Fruit fly (Drosophila melanogaster) Kc167 (cell line): ENCODE measurements around the gene ham.

ENCODE experiments used
- Myc ChIP-seq: fragments of >200 bp; optimal IDR thresholded peaks from 2 replicates; lab custom pipeline; 2017; ENCODE audit warnings: missing external identifiers
- Sin3A ChIP-seq: fragments of >200 bp; optimal IDR thresholded peaks from 2 replicates; lab custom pipeline; 2018; ENCODE audit warnings: missing external identifiers
- h ChIP-seq: fragments of >200 bp; optimal IDR thresholded peaks from 3 replicates; lab custom pipeline; 2018; ENCODE audit warnings: missing external identifiers
- insv ChIP-seq: fragments of >200 bp; optimal IDR thresholded peaks from 3 replicates; lab custom pipeline; 2018; ENCODE audit warnings: missing external identifiers
- psq ChIP-seq: fragments of >200 bp; optimal IDR thresholded peaks from 2 replicates; lab custom pipeline; 2017; ENCODE audit warnings: missing external identifiers
- ttk ChIP-seq: sonication (Bioruptor generic); optimal IDR thresholded peaks from 2 replicates; lab custom pipeline; 2017; ENCODE audit warnings: missing external identifiers

ham gene

dm6 chr2L:18765760-18766159, 26.9 kb downstream of the ham start:
- no peak for TF ChIP-seq ttk (lab: Kevin White, UChicago)
- TF ChIP-seq Myc (lab: Kevin White, UChicago), result no peak
- TF ChIP-seq h (lab: Kevin White, UChicago), result no peak
- TF ChIP-seq insv (lab: Kevin White, UChicago), result no peak
- no peak for TF ChIP-seq psq
- no peak for TF ChIP-seq Sin3A

- TF ChIP-seq h (lab: Kevin White, UChicago) (no peak), psq (no peak), Myc (lab: Kevin White, UChicago) (no peak), insv (lab: Kevin White, UChicago) (no peak), Sin3A (no peak)
Measured at dm6 chr2L:18753242-18753641, 39.5 kb downstream of the ham start.

dm6 chr2L:18752823-18753222, 39.9 kb downstream of the ham start:
- TF ChIP-seq h (lab: Kevin White, UChicago) (no peak), insv (lab: Kevin White, UChicago) (no peak), Myc (lab: Kevin White, UChicago) (no peak), Sin3A (no peak), ttk (lab: Kevin White, UChicago) (no peak)

- TF ChIP-seq Sin3A (no peak), psq (no peak), ttk (lab: Kevin White, UChicago) (no peak), insv (lab: Kevin White, UChicago) (no peak), h (lab: Kevin White, UChicago) (no peak), Myc (lab: Kevin White, UChicago) (no peak)
Measured at dm6 chr2L:18752038-18752437, 40.7 kb downstream of the ham start.

dm6 chr2L:18751337-18751736, 41.4 kb downstream of the ham start:
- no peak for TF ChIP-seq Sin3A
- TF ChIP-seq Myc (lab: Kevin White, UChicago), result no peak
- TF ChIP-seq h (lab: Kevin White, UChicago), result no peak
- TF ChIP-seq ttk (lab: Kevin White, UChicago), result no peak
- TF ChIP-seq insv (lab: Kevin White, UChicago), result no peak
- no peak for TF ChIP-seq psq

- TF ChIP-seq insv (lab: Kevin White, UChicago) (no peak), h (lab: Kevin White, UChicago) (no peak), ttk (lab: Kevin White, UChicago) (no peak), psq (no peak), Myc (lab: Kevin White, UChicago) (no peak), Sin3A (no peak)
Measured at dm6 chr2L:18746694-18747093, 46.0 kb downstream of the ham start.

- TF ChIP-seq insv (lab: Kevin White, UChicago) (no peak), ttk (lab: Kevin White, UChicago) (no peak), Sin3A (no peak), Myc (lab: Kevin White, UChicago) (no peak), h (lab: Kevin White, UChicago) (no peak), psq (no peak)
Measured at dm6 chr2L:18745454-18745853, 47.3 kb downstream of the ham start.

dm6 chr2L:18743896-18744295, 48.8 kb downstream of the ham start:
- TF ChIP-seq psq (no peak), Myc (lab: Kevin White, UChicago) (no peak), Sin3A (no peak), ttk (lab: Kevin White, UChicago) (no peak), insv (lab: Kevin White, UChicago) (no peak), h (lab: Kevin White, UChicago) (no peak)

- no peak for TF ChIP-seq ttk (lab: Kevin White, UChicago)
- TF ChIP-seq psq, result no peak
- TF ChIP-seq insv (lab: Kevin White, UChicago), result no peak
- no peak for TF ChIP-seq h (lab: Kevin White, UChicago)
- TF ChIP-seq Sin3A, result no peak
- TF ChIP-seq Myc (lab: Kevin White, UChicago), result no peak
Measured at dm6 chr2L:18742710-18743109, 50.0 kb downstream of the ham start.

dm6 chr2L:18740010-18740409, 52.7 kb downstream of the ham start, which contains the start of the genes CG42752 and CG15167:
CG42752 (minus strand) TSS chr2L:18740110.
CG15167 (plus strand) TSS chr2L:18740358.
- TF ChIP-seq ttk (lab: Kevin White, UChicago) (no peak), Myc (lab: Kevin White, UChicago) (no peak), Sin3A (no peak), h (lab: Kevin White, UChicago) (no peak), insv (lab: Kevin White, UChicago) (no peak), psq (no peak)

dm6 chr2L:18737239-18737638, 55.5 kb downstream of the ham start:
- TF ChIP-seq ttk (lab: Kevin White, UChicago) (no peak), Sin3A (no peak), psq (no peak), Myc (lab: Kevin White, UChicago) (no peak), insv (lab: Kevin White, UChicago) (no peak), h (lab: Kevin White, UChicago) (no peak)

dm6 chr2L:18735553-18736167, 57.0 kb downstream of the ham start:
- TF ChIP-seq Sin3A, result no peak
- TF ChIP-seq psq, result no peak
- TF ChIP-seq Myc (lab: Kevin White, UChicago), result no peak
- no peak for TF ChIP-seq h (lab: Kevin White, UChicago)
- TF ChIP-seq ttk (lab: Kevin White, UChicago), result no peak
- no peak for TF ChIP-seq insv (lab: Kevin White, UChicago)
